Fruit fly (Drosophila melanogaster): ENCODE measurements around the gene CG34150.

CG34150 gene

dm6 chr3R:24809576-24810279 is 4.3 kb upstream of the CG34150 start (continued):
- no peak for TF ChIP-seq Usf (GFP tag; optimal IDR thresholded peaks at IDR 0.05)
- no peak for TF ChIP-seq CG10959 (GFP tag; IDR thresholded peaks at IDR 0.05)
- TF ChIP-seq CG9727 (GFP tag; optimal IDR thresholded peaks at IDR 0.05): peak; percentile 47
- no peak for TF ChIP-seq Gug (GFP tag; IDR thresholded peaks at IDR 0.05)
- TF ChIP-seq CG3065 (GFP tag; optimal IDR thresholded peaks at IDR 0.05): no peak
- peak; percentile 48 for TF ChIP-seq CG10543 (GFP tag; optimal IDR thresholded peaks at IDR 0.05)
- no peak for TF ChIP-seq CG17186 (GFP tag; optimal IDR thresholded peaks at IDR 0.05)
- peak; percentile 70 for TF ChIP-seq CG2875 (GFP tag; optimal IDR thresholded peaks at IDR 0.05)
- no peak for TF ChIP-seq bcd (GFP tag; optimal IDR thresholded peaks at IDR 0.05)
- TF ChIP-seq Ets97D (GFP tag; optimal IDR thresholded peaks at IDR 0.05): no peak
- TF ChIP-seq sc (optimal IDR thresholded peaks at IDR 0.05): no peak
- no peak for TF ChIP-seq sc (GFP tag; optimal IDR thresholded peaks at IDR 0.05)
- no peak for TF ChIP-seq Bdp1 (GFP tag; optimal IDR thresholded peaks at IDR 0.05)
- TF ChIP-seq Side (GFP tag; optimal IDR thresholded peaks at IDR 0.05): no peak
- TF ChIP-seq mam (GFP tag; optimal IDR thresholded peaks at IDR 0.05): no peak
- TF ChIP-seq Oaz (GFP tag; IDR thresholded peaks at IDR 0.05): no peak
- TF ChIP-seq CG12769 (tag; optimal IDR thresholded peaks at IDR 0.05): no peak
- no peak for TF ChIP-seq tap (tag; optimal IDR thresholded peaks at IDR 0.05)
- TF ChIP-seq tin (GFP tag; optimal IDR thresholded peaks at IDR 0.05): no peak
- peak; percentile 48 for TF ChIP-seq CG7271 (tag; optimal IDR thresholded peaks at IDR 0.05)
- TF ChIP-seq CG6791 (GFP tag; IDR thresholded peaks at IDR 0.05; ENCODE audit: partially characterized antibody): no peak
- TF ChIP-seq en (GFP tag; optimal IDR thresholded peaks at IDR 0.05): no peak
- TF ChIP-seq CG6683 (GFP tag; optimal IDR thresholded peaks at IDR 0.05): peak; percentile 43
- peak; percentile 37 for TF ChIP-seq CG3838 (GFP tag; optimal IDR thresholded peaks at IDR 0.05)
- peak; percentile 54 for TF ChIP-seq CG8359 (GFP tag; optimal IDR thresholded peaks at IDR 0.05; ENCODE audit: borderline replicate concordance)
- no peak for TF ChIP-seq CG1602 (GFP tag; optimal IDR thresholded peaks at IDR 0.05)
- TF ChIP-seq sd (tag; optimal IDR thresholded peaks at IDR 0.05): peak; percentile 17
- TF ChIP-seq al (GFP tag; IDR thresholded peaks at IDR 0.05): no peak
- TF ChIP-seq CG11247 (GFP tag; IDR thresholded peaks at IDR 0.05): no peak
- peak; percentile 57 for TF ChIP-seq CG14710 (tag; optimal IDR thresholded peaks at IDR 0.05)
- TF ChIP-seq Tbp (GFP tag; optimal IDR thresholded peaks at IDR 0.05): no peak
- peak; percentile 35 for TF ChIP-seq Nf-YB (GFP tag; optimal IDR thresholded peaks at IDR 0.05)
- no peak for TF ChIP-seq CG2199 (GFP tag; IDR thresholded peaks at IDR 0.05)
- no peak for TF ChIP-seq lab (GFP tag; optimal IDR thresholded peaks at IDR 0.05)
- TF ChIP-seq sr (GFP tag; IDR thresholded peaks at IDR 0.05): peak; percentile 29; the same call in 1 of the 3 replicates
- TF ChIP-seq CG10462 (GFP tag; optimal IDR thresholded peaks at IDR 0.05): no peak
- no peak for TF ChIP-seq CG17361 (GFP tag; IDR thresholded peaks at IDR 0.05)
- no peak for TF ChIP-seq CG6272 (GFP tag; IDR thresholded peaks at IDR 0.05)
- TF ChIP-seq Meics (GFP tag; optimal IDR thresholded peaks at IDR 0.05): no peak
- TF ChIP-seq Fer2 (tag; optimal IDR thresholded peaks at IDR 0.05): no peak
- TF ChIP-seq nau (GFP tag; optimal IDR thresholded peaks at IDR 0.05): no peak
- TF ChIP-seq CG12299 (tag; optimal IDR thresholded peaks at IDR 0.05): peak; percentile 65
- no peak for TF ChIP-seq Hsf (GFP tag; optimal IDR thresholded peaks at IDR 0.05)
- peak; percentile 19 for TF ChIP-seq Camta (GFP tag; optimal IDR thresholded peaks at IDR 0.05)
- TF ChIP-seq CG10321 (GFP tag; IDR thresholded peaks at IDR 0.05): no peak
- TF ChIP-seq cas (GFP tag; IDR thresholded peaks at IDR 0.05): no peak
- TF ChIP-seq ind (GFP tag; optimal IDR thresholded peaks at IDR 0.05): no peak
- TF ChIP-seq schlank (tag; optimal IDR thresholded peaks at IDR 0.05): peak; percentile 43
- TF ChIP-seq pita (GFP tag; optimal IDR thresholded peaks at IDR 0.05): no peak
- TF ChIP-seq CG18619 (GFP tag; optimal IDR thresholded peaks at IDR 0.05): peak; percentile 19
- TF ChIP-seq Lim3 (GFP tag; IDR thresholded peaks at IDR 0.05): no peak

Measured in whole organism, embryonic.